Worm (Caenorhabditis elegans): Measurements from ENCODE around the gene tlk-1.

Gene tlk-1

DNA sequence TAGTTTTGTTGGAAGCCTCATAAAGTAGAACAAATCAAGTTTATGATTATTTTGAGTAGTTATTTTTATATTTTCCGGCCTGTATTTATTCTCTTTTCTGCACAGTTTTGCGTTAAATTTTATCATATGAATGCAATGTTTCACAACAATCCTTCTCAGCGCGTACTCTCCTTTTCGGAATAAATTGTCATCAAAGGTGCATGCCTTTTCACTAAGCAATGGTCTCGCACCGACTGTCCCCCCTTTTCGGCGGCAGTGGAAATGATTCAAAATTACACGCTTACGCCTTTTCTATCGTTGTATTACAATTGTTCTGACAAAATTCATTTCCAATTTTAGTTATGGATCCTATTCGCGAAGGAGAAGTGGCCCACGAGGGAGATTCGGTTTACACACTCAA, 47.5 kb downstream of the tlk-1 start, which contains the start of the genes iff-1 and cdk-1 (continued):
- no peak for TF ChIP-seq nhr-11 (tag; optimal IDR thresholded peaks at IDR 0.05)
- TF ChIP-seq snpc-4 (tag; optimal IDR thresholded peaks at IDR 0.05) = no peak
- TF ChIP-seq pax-3 (tag; optimal IDR thresholded peaks at IDR 0.05) = no peak
- TF ChIP-seq ceh-88 (GFP tag; IDR thresholded peaks at IDR 0.05) = no peak
- no peak for TF ChIP-seq mep-1 (tag; optimal IDR thresholded peaks at IDR 0.05)
- TF ChIP-seq lin-35 (GFP tag; optimal IDR thresholded peaks at IDR 0.05) = peak; percentile 82 to 94
- no peak for TF ChIP-seq lin-13 (GFP tag; optimal IDR thresholded peaks at IDR 0.05)
- no peak for TF ChIP-seq jun-1 (tag; optimal IDR thresholded peaks at IDR 0.05)
- no peak for TF ChIP-seq nhr-77 (tag; optimal IDR thresholded peaks at IDR 0.05)
- no peak for TF ChIP-seq elt-3 (tag; optimal IDR thresholded peaks at IDR 0.05)
- peak; percentile 83 for TF ChIP-seq skn-1 (tag; optimal IDR thresholded peaks at IDR 0.05)
- TF ChIP-seq Y116A8C.19 (tag; optimal IDR thresholded peaks at IDR 0.05; ENCODE audit: borderline replicate concordance) = no peak
- no peak for TF ChIP-seq hlh-17 (GFP tag; optimal IDR thresholded peaks at IDR 0.05; ENCODE audit: borderline replicate concordance)
- peak; percentile 8 for TF ChIP-seq xbp-1 (tag; optimal IDR thresholded peaks at IDR 0.05)
- no peak for TF ChIP-seq ceh-90 (tag; optimal IDR thresholded peaks at IDR 0.05)
- TF ChIP-seq efl-3 (GFP tag; optimal IDR thresholded peaks at IDR 0.05) = no peak
- no peak for TF ChIP-seq pqm-1 (tag; optimal IDR thresholded peaks at IDR 0.05)
- TF ChIP-seq isw-1 (GFP tag; IDR thresholded peaks at IDR 0.05) = no peak
- TF ChIP-seq nhr-71 (tag; optimal IDR thresholded peaks at IDR 0.05) = peak; percentile 24
- TF ChIP-seq unc-98 (GFP tag; IDR thresholded peaks at IDR 0.05) = no peak
- TF ChIP-seq sox-4 (tag; optimal IDR thresholded peaks at IDR 0.05) = no peak
- TF ChIP-seq ceh-82 (tag; optimal IDR thresholded peaks at IDR 0.05) = peak in 1 of 3 experiments; percentile 47
- TF ChIP-seq mdl-1 (tag; optimal IDR thresholded peaks at IDR 0.05) = no peak
- peak; percentile 7 for TF ChIP-seq nhr-47 (tag; optimal IDR thresholded peaks at IDR 0.05)
- no peak for TF ChIP-seq ets-5 (GFP tag; IDR thresholded peaks at IDR 0.05)
- no peak for TF ChIP-seq irx-1 (tag; optimal IDR thresholded peaks at IDR 0.05)
- peak; percentile 40 for TF ChIP-seq snu-23 (GFP tag; optimal IDR thresholded peaks at IDR 0.05)
- TF ChIP-seq egl-27 (tag; optimal IDR thresholded peaks at IDR 0.05) = no peak
- no peak for TF ChIP-seq hpl-2 (GFP tag; optimal IDR thresholded peaks at IDR 0.05)
- TF ChIP-seq tbx-2 (tag; optimal IDR thresholded peaks at IDR 0.05) = peak; percentile 0
- TF ChIP-seq nhr-12 (tag; optimal IDR thresholded peaks at IDR 0.05) = no peak
- TF ChIP-seq ces-1 (GFP tag; optimal IDR thresholded peaks at IDR 0.05) = no peak
- TF ChIP-seq zip-4 (GFP tag; optimal IDR thresholded peaks at IDR 0.05) = no peak
- no peak for TF ChIP-seq grh-1 (GFP tag; IDR thresholded peaks at IDR 0.05)
- no peak for TF ChIP-seq unc-62 (GFP tag; optimal IDR thresholded peaks at IDR 0.05)
- no peak for TF ChIP-seq ama-1 (optimal IDR thresholded peaks at IDR 0.05)
- no peak for TF ChIP-seq lir-3 (tag; optimal IDR thresholded peaks at IDR 0.05; ENCODE audit: poor library complexity)
- TF ChIP-seq lsy-2 (tag; optimal IDR thresholded peaks at IDR 0.05) = peak; percentile 57 to 82
- TF ChIP-seq swsn-7 (tag; optimal IDR thresholded peaks at IDR 0.05) = peak; percentile 2
- no peak for TF ChIP-seq nhr-28 (tag; optimal IDR thresholded peaks at IDR 0.05)
- TF ChIP-seq elt-2 (tag; optimal IDR thresholded peaks at IDR 0.05) = no peak
- no peak for TF ChIP-seq nhr-84 (tag; optimal IDR thresholded peaks at IDR 0.05)

- TF ChIP-seq nhr-237 (tag; optimal IDR thresholded peaks at IDR 0.05) = no peak
- TF ChIP-seq zip-4 (GFP tag; optimal IDR thresholded peaks at IDR 0.05) = no peak
- TF ChIP-seq ztf-4 (tag; optimal IDR thresholded peaks at IDR 0.05) = no peak
- no peak for TF ChIP-seq nhr-71 (tag; optimal IDR thresholded peaks at IDR 0.05)
- TF ChIP-seq aha-1 (tag; optimal IDR thresholded peaks at IDR 0.05) = no peak
- TF ChIP-seq xbp-1 (tag; optimal IDR thresholded peaks at IDR 0.05) = no peak
- TF ChIP-seq elt-3 (tag; optimal IDR thresholded peaks at IDR 0.05) = no peak
- no peak for TF ChIP-seq tbx-2 (tag; optimal IDR thresholded peaks at IDR 0.05)
- TF ChIP-seq sptf-1 (tag; optimal IDR thresholded peaks at IDR 0.05) = no peak
- TF ChIP-seq nhr-77 (tag; optimal IDR thresholded peaks at IDR 0.05) = no peak
- TF ChIP-seq nhr-12 (tag; optimal IDR thresholded peaks at IDR 0.05) = no peak
- TF ChIP-seq pqm-1 (tag; optimal IDR thresholded peaks at IDR 0.05) = no peak
- no peak for TF ChIP-seq dpl-1 (GFP tag; optimal IDR thresholded peaks at IDR 0.05)
- TF ChIP-seq pax-3 (tag; optimal IDR thresholded peaks at IDR 0.05) = no peak
Observed at ce11 chrIII:9748694-9749093, 49.0 kb downstream of the tlk-1 start, which contains the start of gene T05G5.4. TSS of gene T05G5.4 (plus strand) at chrIII:9748934.

All from whole organism, L1 larva.